Worm (Caenorhabditis elegans) whole organism, late embryonic: Measurements from ENCODE around the gene ZK1307.3.

Source experiments
- C08G9.2 ChIP-seq: sonication (generic microtip); optimal IDR thresholded peaks from 2 replicates; lab custom pipeline; 2016; ENCODE audit warnings: mild to moderate bottlenecking, missing genetic modification characterization, moderate library complexity, missing compliant biosample characterization
- ama-1 ChIP-seq: fragments of 150-350 bp; optimal IDR thresholded peaks from 2 replicates; lab custom pipeline; 2014
- ets-4 ChIP-seq: sonication (generic microtip); optimal IDR thresholded peaks from 2 replicates; lab custom pipeline; 2016; ENCODE audit warnings: missing genetic modification characterization, missing compliant biosample characterization
- nhr-232 ChIP-seq: sonication (generic microtip); optimal IDR thresholded peaks from 2 replicates; lab custom pipeline; 2016; ENCODE audit warnings: missing genetic modification characterization, missing compliant biosample characterization
- sdc-2 ChIP-seq: sonication (generic microtip); optimal IDR thresholded peaks from 2 replicates; lab custom pipeline; 2016; ENCODE audit warnings: missing genotype, missing genetic modification characterization, missing compliant biosample characterization

ce11 chrII:9690067-9690632 lies 37.3 kb upstream of the ZK1307.3 start:
- no peak for TF ChIP-seq nhr-232
- TF ChIP-seq sdc-2, result no peak
- TF ChIP-seq ets-4 (tag; lab: Kevin White, UChicago), result no peak
- TF ChIP-seq C08G9.2, result no peak
- no peak for TF ChIP-seq ama-1 (lab: Kevin White, UChicago)
